Worm (Caenorhabditis elegans) whole organism, L3 larva: ENCODE data around the gene irg-5.

Experiments used
- ama-1 ChIP-seq: fragments of 150-350 bp; optimal IDR thresholded peaks from 2 replicates; lab custom pipeline; 2018
- fkh-2 ChIP-seq: fragments of 150-350 bp; optimal IDR thresholded peaks from 2 replicates; lab custom pipeline; 2014; ENCODE audit warnings: missing biosample characterization, missing genetic modification reagents, missing genetic modification characterization
- nhr-28 ChIP-seq: fragments of 150-350 bp; optimal IDR thresholded peaks from 2 replicates; lab custom pipeline; 2014; ENCODE audit warnings: missing biosample characterization, missing genetic modification characterization
- ztf-11 ChIP-seq: fragments of 150-350 bp; optimal IDR thresholded peaks from 2 replicates; lab custom pipeline; 2014; ENCODE audit warnings: missing biosample characterization, missing genetic modification characterization

DNA sequence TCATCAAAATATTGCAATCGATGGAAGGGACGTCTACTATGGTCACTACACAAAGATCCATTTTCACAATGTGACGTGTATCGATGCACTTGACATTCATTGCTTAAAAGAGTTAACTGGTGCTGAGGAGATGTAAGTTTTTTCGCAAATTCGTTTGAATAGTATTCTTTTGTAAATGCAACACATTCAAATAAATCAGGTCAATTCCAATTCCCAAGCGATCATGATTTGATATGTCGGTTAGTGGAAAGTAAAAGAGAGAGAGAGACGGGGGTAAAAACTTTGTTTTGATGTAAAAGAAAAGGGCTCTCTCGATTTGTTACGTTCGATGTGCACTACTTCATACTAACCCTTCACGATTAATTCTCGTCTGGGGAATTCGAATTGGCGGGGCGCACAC, 48.0 kb downstream of the irg-5 start:
- no peak for TF ChIP-seq ztf-11
- no peak for TF ChIP-seq ama-1 (lab: Kevin White, UChicago)
- TF ChIP-seq fkh-2 (tag; lab: Kevin White, UChicago): no peak
- TF ChIP-seq nhr-28 (tag; lab: Kevin White, UChicago): no peak
